Fruit fly (Drosophila melanogaster) whole organism, embryonic: ENCODE measurements around the gene amos.

Source experiments
- BEAF-32 ChIP-seq: fragments of 200-800 bp; sonication (Bioruptor generic); optimal IDR thresholded peaks from 3 replicates; lab custom pipeline; 2017; ENCODE audit warnings: missing biosample characterization, missing genetic modification characterization, mild to moderate bottlenecking, moderate library complexity, missing genetic modification reagents
- Blimp-1 ChIP-seq: fragments of 200-800 bp; sonication (Bioruptor generic); optimal IDR thresholded peaks from 3 replicates; lab custom pipeline; 2018; ENCODE audit warnings: missing biosample characterization, missing genetic modification characterization, mild to moderate bottlenecking, moderate library complexity, missing genetic modification reagents
- Bteb2 ChIP-seq: fragments of 200-800 bp; sonication (Bioruptor generic); optimal IDR thresholded peaks from 2 replicates; lab custom pipeline; 2016; ENCODE audit warnings: missing biosample characterization, missing genetic modification characterization
- CG10565 ChIP-seq: fragments of 200-800 bp; sonication (Bioruptor generic); optimal IDR thresholded peaks from 3 replicates; lab custom pipeline; 2016; ENCODE audit warnings: missing biosample characterization, mild to moderate bottlenecking, missing genetic modification characterization
- CG14050 ChIP-seq: fragments of 200-800 bp; sonication (Bioruptor generic); IDR thresholded peaks from 3 replicates; pipeline ENCODE4 v1.3.6; 2022; ENCODE audit warnings: missing biosample characterization, missing genetic modification characterization
- CG15269 ChIP-seq: fragments of 200-800 bp; sonication (Bioruptor generic); optimal IDR thresholded peaks from 2 replicates; lab custom pipeline; 2018; ENCODE audit warnings: missing biosample characterization, mild to moderate bottlenecking, missing genetic modification characterization, moderate library complexity
- CG16815 ChIP-seq: fragments of 200-800 bp; sonication (Bioruptor generic); optimal IDR thresholded peaks from 3 replicates; lab custom pipeline; 2017; ENCODE audit warnings: missing biosample characterization, mild to moderate bottlenecking, missing genetic modification characterization
- CG17802 ChIP-seq: fragments of 200-800 bp; sonication (Bioruptor generic); optimal IDR thresholded peaks from 2 replicates; lab custom pipeline; 2018; ENCODE audit warnings: missing biosample characterization, mild to moderate bottlenecking, missing genetic modification characterization, moderate library complexity
- CG31441 ChIP-seq: fragments of 200-800 bp; sonication (Bioruptor generic); IDR thresholded peaks from 2 replicates; pipeline ENCODE4 v1.3.6; 2022; ENCODE audit warnings: missing biosample characterization, missing genetic modification characterization
- CG33557 ChIP-seq: fragments of 200-800 bp; sonication (Bioruptor generic); optimal IDR thresholded peaks from 2 replicates; lab custom pipeline; 2019; ENCODE audit warnings: missing biosample characterization, mild to moderate bottlenecking, missing genetic modification characterization, moderate library complexity
- CG4282 ChIP-seq: fragments of 200-800 bp; sonication (Bioruptor generic); optimal IDR thresholded peaks from 2 replicates; lab custom pipeline; 2016; ENCODE audit warnings: missing biosample characterization, missing genetic modification characterization
- CG5245 ChIP-seq: fragments of 200-800 bp; sonication (Bioruptor generic); optimal IDR thresholded peaks from 3 replicates; lab custom pipeline; 2016; ENCODE audit warnings: missing biosample characterization, missing genetic modification characterization
- CG6813 ChIP-seq: fragments of 200-800 bp; sonication (Bioruptor generic); optimal IDR thresholded peaks from 2 replicates; lab custom pipeline; 2017; ENCODE audit warnings: missing biosample characterization, missing genetic modification characterization, mild to moderate bottlenecking, moderate library complexity, missing genetic modification reagents
- CG8089 ChIP-seq: fragments of 200-800 bp; sonication (Bioruptor generic); optimal IDR thresholded peaks from 3 replicates; lab custom pipeline; 2016; ENCODE audit warnings: missing biosample characterization, missing genetic modification characterization
- CG9437 ChIP-seq: fragments of 200-800 bp; sonication (Bioruptor generic); optimal IDR thresholded peaks from 2 replicates; lab custom pipeline; 2018; ENCODE audit warnings: missing biosample characterization, mild to moderate bottlenecking, missing genetic modification characterization
- Camta ChIP-seq: fragments of 200-800 bp; sonication (Bioruptor generic); optimal IDR thresholded peaks from 2 replicates; lab custom pipeline; 2016; ENCODE audit warnings: missing biosample characterization, missing genetic modification characterization
- CkIIα-i1 ChIP-seq: fragments of 200-800 bp; sonication (Bioruptor generic); IDR thresholded peaks from 2 replicates; pipeline ENCODE4 v1.3.6; 2022; ENCODE audit warnings: missing biosample characterization, missing genetic modification characterization
- Drgx ChIP-seq: fragments of 200-800 bp; sonication (Bioruptor generic); IDR thresholded peaks from 2 replicates; pipeline ENCODE4 v1.3.6; 2022; ENCODE audit warnings: missing biosample characterization, missing genetic modification characterization
- E2f1 ChIP-seq: fragments of 200-800 bp; sonication (Bioruptor generic); IDR thresholded peaks from 2 replicates; pipeline ENCODE4 v1.3.6; 2022; ENCODE audit warnings: missing biosample characterization, missing genetic modification characterization
- Elba2 ChIP-seq: fragments of 200-800 bp; sonication (Bioruptor generic); optimal IDR thresholded peaks from 3 replicates; lab custom pipeline; 2016; ENCODE audit warnings: missing biosample characterization, missing genetic modification characterization
- HLH54F ChIP-seq: fragments of 200-800 bp; sonication (Bioruptor generic); optimal IDR thresholded peaks from 3 replicates; lab custom pipeline; 2016; ENCODE audit warnings: missing biosample characterization, missing genetic modification characterization
- Hey ChIP-seq: fragments of 200-800 bp; sonication (Bioruptor generic); optimal IDR thresholded peaks from 3 replicates; lab custom pipeline; 2018; ENCODE audit warnings: missing biosample characterization, mild to moderate bottlenecking, missing genetic modification characterization
- Hr3 ChIP-seq: fragments of 200-800 bp; sonication (Bioruptor generic); optimal IDR thresholded peaks from 3 replicates; lab custom pipeline; 2016; ENCODE audit warnings: missing biosample characterization, missing genetic modification characterization
- Oaz ChIP-seq: fragments of 200-800 bp; sonication (Bioruptor generic); IDR thresholded peaks from 2 replicates; pipeline ENCODE4 v1.3.6; 2022; ENCODE audit warnings: missing biosample characterization, missing genetic modification characterization
- Opbp ChIP-seq: fragments of 200-800 bp; sonication (Bioruptor generic); IDR thresholded peaks from 3 replicates; pipeline ENCODE4 v1.3.6; 2022; ENCODE audit warnings: missing biosample characterization, missing genetic modification characterization; ENCODE audit not compliant: partially characterized antibody
- Pdp1 ChIP-seq, 2 experiments: fragments of 200-800 bp; sonication (Bioruptor generic); optimal IDR thresholded peaks; 3 replicates each; lab custom pipeline; 2016; ENCODE audit warnings: missing biosample characterization in 2 of 2, missing genetic modification characterization in 2 of 2, mild to moderate bottlenecking in 1 of 2, moderate library complexity in 1 of 2
- Rfx ChIP-seq: fragments of 200-800 bp; sonication (Bioruptor generic); IDR thresholded peaks from 2 replicates; pipeline ENCODE4 v1.3.6; 2022; ENCODE audit warnings: missing biosample characterization, missing genetic modification characterization
- Scr ChIP-seq: fragments of 200-800 bp; sonication (Bioruptor generic); IDR thresholded peaks from 2 replicates; pipeline ENCODE4 v1.3.6; 2022; ENCODE audit warnings: missing biosample characterization, missing genetic modification characterization; ENCODE audit not compliant: partially characterized antibody
- Side ChIP-seq: fragments of 200-800 bp; sonication (Bioruptor generic); optimal IDR thresholded peaks from 2 replicates; lab custom pipeline; 2016; ENCODE audit warnings: missing biosample characterization, missing genetic modification characterization
- Spps ChIP-seq: fragments of 200-800 bp; sonication (Bioruptor generic); optimal IDR thresholded peaks from 2 replicates; lab custom pipeline; 2018; ENCODE audit warnings: missing biosample characterization, mild to moderate bottlenecking, missing genetic modification characterization
- ac ChIP-seq: fragments of 200-800 bp; sonication (Bioruptor generic); optimal IDR thresholded peaks from 3 replicates; lab custom pipeline; 2017; ENCODE audit warnings: missing biosample characterization, mild to moderate bottlenecking, missing genetic modification characterization
- ara ChIP-seq: fragments of 200-800 bp; sonication (Bioruptor generic); IDR thresholded peaks from 2 replicates; pipeline ENCODE4 v1.3.6; 2022; ENCODE audit warnings: missing biosample characterization, missing genetic modification characterization
- cato ChIP-seq: fragments of 200-800 bp; sonication (Bioruptor generic); optimal IDR thresholded peaks from 2 replicates; lab custom pipeline; 2016; ENCODE audit warnings: missing biosample characterization, missing genetic modification characterization, borderline replicate concordance
- chinmo ChIP-seq: fragments of 200-800 bp; sonication (Bioruptor generic); IDR thresholded peaks from 4 replicates; pipeline ENCODE4 v1.3.6; 2022; ENCODE audit warnings: missing biosample characterization, missing genetic modification characterization; ENCODE audit not compliant: partially characterized antibody
- corto ChIP-seq: fragments of 200-800 bp; sonication (Bioruptor generic); optimal IDR thresholded peaks from 2 replicates; lab custom pipeline; 2016; ENCODE audit warnings: missing biosample characterization, mild to moderate bottlenecking, missing genetic modification characterization, moderate library complexity
- crol ChIP-seq: fragments of 200-800 bp; sonication (Bioruptor generic); IDR thresholded peaks from 2 replicates; pipeline ENCODE4 v1.3.6; 2022; ENCODE audit warnings: missing biosample characterization, missing genetic modification characterization
- crp ChIP-seq, 2 experiments: fragments of 200-800 bp; sonication (Bioruptor generic); optimal IDR thresholded peaks; 2 replicates in 1 of 2; 3 replicates in 1 of 2; lab custom pipeline; 2017; ENCODE audit warnings: missing biosample characterization in 2 of 2, missing genetic modification characterization in 2 of 2, mild to moderate bottlenecking in 1 of 2, moderate library complexity in 1 of 2
- en ChIP-seq: fragments of 200-800 bp; sonication (Bioruptor generic); optimal IDR thresholded peaks from 2 replicates; lab custom pipeline; 2016; ENCODE audit warnings: missing biosample characterization, missing genetic modification characterization
- eve ChIP-seq, 2 experiments: fragments of >200 bp; optimal IDR thresholded peaks; 2 replicates each; lab custom pipeline; 2017; ENCODE audit warnings: missing biosample characterization in 2 of 2, missing genetic modification characterization in 2 of 2
- gce ChIP-seq: fragments of 200-800 bp; sonication (Bioruptor generic); IDR thresholded peaks from 3 replicates; pipeline ENCODE4 v1.3.6; 2022; ENCODE audit warnings: missing biosample characterization, missing genetic modification characterization
- hkb ChIP-seq, 2 experiments: fragments of 200-800 bp in 1 of 2; fragments of >200 bp in 1 of 2; sonication (Bioruptor generic) in 1 of 2; IDR thresholded peaks in 1 of 2; optimal IDR thresholded peaks in 1 of 2; 2 replicates each; pipeline versions ENCODE4 v1.3.6 to Lab custom; 2017 to 2022; ENCODE audit warnings: missing biosample characterization in 1 of 2, missing genetic modification characterization in 1 of 2
- jing ChIP-seq: fragments of 200-800 bp; sonication (Bioruptor generic); optimal IDR thresholded peaks from 2 replicates; lab custom pipeline; 2018; ENCODE audit warnings: missing biosample characterization, mild to moderate bottlenecking, missing genetic modification characterization
- jumu ChIP-seq: fragments of 200-800 bp; sonication (Bioruptor generic); optimal IDR thresholded peaks from 3 replicates; lab custom pipeline; 2016; ENCODE audit warnings: missing biosample characterization, missing genetic modification characterization
- pros ChIP-seq: fragments of 200-800 bp; sonication (Bioruptor generic); optimal IDR thresholded peaks from 3 replicates; lab custom pipeline; 2019; ENCODE audit warnings: missing biosample characterization, mild to moderate bottlenecking, missing genetic modification characterization, moderate library complexity
- sd ChIP-seq: fragments of 200-800 bp; sonication (Bioruptor generic); optimal IDR thresholded peaks from 3 replicates; lab custom pipeline; 2018; ENCODE audit warnings: missing biosample characterization, mild to moderate bottlenecking, missing genetic modification characterization, moderate library complexity
- sens ChIP-seq: fragments of 200-800 bp; sonication (Bioruptor generic); peaks from one replicate; lab custom pipeline; 2016; ENCODE audit warnings: missing biosample characterization, missing genetic modification characterization
- slp2 ChIP-seq: fragments of 200-800 bp; sonication (Bioruptor generic); optimal IDR thresholded peaks from 2 replicates; lab custom pipeline; 2016; ENCODE audit warnings: missing biosample characterization, missing genetic modification characterization
- sqz ChIP-seq: fragments of 200-800 bp; sonication (Bioruptor generic); optimal IDR thresholded peaks from 3 replicates; lab custom pipeline; 2018; ENCODE audit warnings: missing biosample characterization, mild to moderate bottlenecking, missing genetic modification characterization
- sr ChIP-seq: fragments of 200-800 bp; sonication (Bioruptor generic); IDR thresholded peaks from 3 replicates; pipeline ENCODE4 v1.3.6; 2022; ENCODE audit warnings: missing biosample characterization, missing genetic modification characterization
- stwl ChIP-seq: fragments of 200-800 bp; sonication (Bioruptor generic); optimal IDR thresholded peaks from 3 replicates; lab custom pipeline; 2018; ENCODE audit warnings: missing biosample characterization, mild to moderate bottlenecking, missing genetic modification characterization, moderate library complexity
- z ChIP-seq: fragments of 200-800 bp; sonication (Bioruptor generic); IDR thresholded peaks from 3 replicates; pipeline ENCODE4 v1.3.6; 2022; ENCODE audit warnings: missing biosample characterization, missing genetic modification characterization

The amos gene

DNA sequence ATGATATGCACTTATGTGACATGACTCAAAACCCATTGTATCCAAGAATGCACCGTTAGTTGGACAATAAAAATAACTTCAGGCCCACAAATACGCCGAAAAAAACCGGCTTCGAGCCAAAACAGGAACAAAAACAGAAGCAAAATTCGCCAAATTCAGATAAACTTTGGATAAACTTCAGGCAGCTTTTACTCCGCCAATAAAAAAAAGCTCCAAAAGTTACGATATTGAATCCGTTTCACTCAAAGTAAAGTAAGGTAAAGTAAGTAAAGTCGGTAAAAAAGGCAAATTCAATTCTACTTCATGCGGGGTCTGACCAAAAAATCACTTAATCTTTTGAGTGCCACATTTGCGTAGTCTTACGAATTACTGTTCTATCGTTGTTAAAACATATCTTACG, 32.7 kb downstream of the amos start:
- no peak for TF ChIP-seq CG4282 (GFP tag; lab: Kevin White, UChicago)
- no peak for TF ChIP-seq BEAF-32 (GFP tag; lab: Kevin White, UChicago)
- TF ChIP-seq slp2 (GFP tag; lab: Kevin White, UChicago): no peak
- TF ChIP-seq z (GFP tag; lab: Robert Waterston, UW): peak; percentile 92
- TF ChIP-seq Hr3 (GFP tag; lab: Kevin White, UChicago): no peak
- TF ChIP-seq Oaz: no peak
- TF ChIP-seq CG31441 (GFP tag; lab: Robert Waterston, UW): no peak
- peak; percentile 43 for TF ChIP-seq sd (tag; lab: Kevin White, UChicago)
- no peak for TF ChIP-seq Drgx (GFP tag; lab: Robert Waterston, UW)
- TF ChIP-seq hkb (optimal IDR thresholded peaks at IDR 0.05; lab: Kevin White, UChicago): no peak
- TF ChIP-seq hkb (GFP tag; IDR thresholded peaks at IDR 0.05; lab: Robert Waterston, UW): no peak
- no peak for TF ChIP-seq jing (GFP tag; lab: Kevin White, UChicago)
- no peak for TF ChIP-seq HLH54F (GFP tag; lab: Kevin White, UChicago)
- no peak for TF ChIP-seq ac (GFP tag; lab: Kevin White, UChicago)
- peak in 1 of 2 experiments; percentile 59 for TF ChIP-seq eve (GFP tag; optimal IDR thresholded peaks at IDR 0.05; lab: Kevin White, UChicago)
- TF ChIP-seq en: no peak
- no peak for TF ChIP-seq sens (GFP tag; lab: Kevin White, UChicago)
- no peak for TF ChIP-seq Bteb2 (GFP tag; lab: Kevin White, UChicago)
- TF ChIP-seq Rfx (GFP tag; lab: Robert Waterston, UW): no peak
- TF ChIP-seq CG15269: no peak
- TF ChIP-seq CG17802 (tag; lab: Kevin White, UChicago): no peak
- TF ChIP-seq sr (GFP tag; lab: Robert Waterston, UW): no peak
- TF ChIP-seq crp (GFP tag; optimal IDR thresholded peaks at IDR 0.05; lab: Kevin White, UChicago): no peak
- TF ChIP-seq Blimp-1 (GFP tag; lab: Kevin White, UChicago): no peak
- TF ChIP-seq Spps: no peak
- TF ChIP-seq E2f1 (GFP tag; lab: Robert Waterston, UW): no peak
- TF ChIP-seq Scr: no peak
- TF ChIP-seq corto (GFP tag; lab: Kevin White, UChicago): peak; percentile 8
- no peak for TF ChIP-seq CG33557 (GFP tag; lab: Kevin White, UChicago)
- TF ChIP-seq Opbp (GFP tag; lab: Robert Waterston, UW): no peak
- TF ChIP-seq jumu (GFP tag; lab: Kevin White, UChicago): no peak
- peak; percentile 38 for TF ChIP-seq CG9437 (GFP tag; lab: Kevin White, UChicago)
- no peak for TF ChIP-seq gce (GFP tag; lab: Robert Waterston, UW)
- no peak for TF ChIP-seq CkIIα-i1 (GFP tag; lab: Robert Waterston, UW)
- peak; percentile 38; the same call in 1 of the 4 replicates for TF ChIP-seq chinmo (GFP tag; lab: Robert Waterston, UW)
- no peak for TF ChIP-seq CG8089 (GFP tag; lab: Kevin White, UChicago)
- TF ChIP-seq Camta: no peak
- TF ChIP-seq cato (GFP tag; lab: Kevin White, UChicago): no peak
- no peak for TF ChIP-seq CG5245 (GFP tag; lab: Kevin White, UChicago)

DNA sequence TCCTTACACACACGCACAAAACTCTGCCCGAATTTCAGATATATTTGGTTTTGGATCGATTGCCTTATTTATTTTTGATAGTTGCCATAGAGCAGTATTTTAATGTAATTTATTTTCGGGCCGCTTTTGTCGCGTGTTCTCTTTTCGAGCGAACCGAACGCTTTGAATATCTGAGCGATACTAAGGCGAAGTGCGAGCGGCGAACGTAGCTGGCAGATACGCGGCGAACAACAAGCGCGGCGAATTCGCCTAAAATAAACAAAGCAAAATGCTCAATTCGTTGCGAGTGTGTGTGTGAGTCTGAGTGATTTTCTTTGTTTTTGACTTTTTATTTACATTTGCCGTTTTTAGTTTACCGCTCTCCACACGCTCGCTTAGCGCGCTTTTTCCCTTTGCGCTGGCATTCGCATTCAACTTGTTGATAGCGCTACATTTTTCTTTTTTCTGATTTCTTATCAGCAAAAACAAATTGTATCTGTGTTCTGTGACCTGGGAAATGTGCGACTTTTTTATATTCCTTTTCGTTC, 33.6 kb downstream of the amos start:
- no peak for TF ChIP-seq CG16815 (GFP tag; lab: Kevin White, UChicago)
- peak; percentile 9 for TF ChIP-seq CG6813 (GFP tag; lab: Kevin White, UChicago)
- TF ChIP-seq Pdp1 (GFP tag; optimal IDR thresholded peaks at IDR 0.05; lab: Kevin White, UChicago): no peak
- TF ChIP-seq sqz (GFP tag; lab: Kevin White, UChicago): peak; percentile 20
- TF ChIP-seq Side (GFP tag; lab: Kevin White, UChicago): peak; percentile 37
- TF ChIP-seq crol (GFP tag; lab: Robert Waterston, UW): no peak
- TF ChIP-seq Elba2 (GFP tag; lab: Kevin White, UChicago): no peak
- TF ChIP-seq Hey (tag; lab: Kevin White, UChicago): no peak
- TF ChIP-seq HLH54F (GFP tag; lab: Kevin White, UChicago): no peak
- TF ChIP-seq z (GFP tag; lab: Robert Waterston, UW): peak; percentile 98
- TF ChIP-seq CG14050 (GFP tag; lab: Robert Waterston, UW): no peak
- no peak for TF ChIP-seq stwl
- no peak for TF ChIP-seq CG10565 (GFP tag; lab: Kevin White, UChicago)
- no peak for TF ChIP-seq pros (GFP tag; lab: Kevin White, UChicago)
- TF ChIP-seq ara (GFP tag; lab: Robert Waterston, UW): no peak
